Fruit fly (Drosophila melanogaster): ENCODE results near the gene CARPA.

CARPA gene

dm6 chrX:7891596-7892538, 65.9 kb downstream of the CARPA start, which contains the start of gene Nek2:
Gene Nek2 (minus strand): TSS chrX:7891646.
- TF ChIP-seq noc (tag; optimal IDR thresholded peaks at IDR 0.05) = no peak

Measured in whole organism, larva.